Fruit fly (Drosophila melanogaster): ENCODE results near the gene CG17193.

Gene CG17193

DNA sequence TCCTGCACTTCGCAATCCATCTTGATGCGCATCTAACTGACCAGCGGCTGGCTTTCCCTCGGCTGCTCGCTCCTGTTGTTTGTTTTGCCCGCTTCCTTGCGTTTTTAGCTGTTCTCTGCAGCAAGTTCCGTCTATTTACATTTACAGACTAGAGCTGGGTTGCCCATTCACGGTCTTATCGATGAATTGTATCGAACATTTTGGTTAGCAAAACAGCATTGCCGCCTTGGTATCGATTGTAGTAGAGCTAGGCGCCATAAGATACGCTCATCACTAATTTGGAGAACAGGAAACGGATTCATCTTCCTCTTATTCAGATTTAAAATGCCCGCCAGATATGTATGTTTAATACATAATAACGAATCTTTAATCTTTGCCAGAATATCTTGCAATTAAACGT, 20.0 kb downstream of the CG17193 start, which contains the start of gene Regnase-1 (continued):
- TF ChIP-seq cas (GFP tag; IDR thresholded peaks at IDR 0.05) (peak; percentile 75), HLHmδ (GFP tag; optimal IDR thresholded peaks at IDR 0.05) (peak; percentile 94), ttk (GFP tag; IDR thresholded peaks at IDR 0.05) (peak; percentile 82), CG14710 (tag; optimal IDR thresholded peaks at IDR 0.05) (peak; percentile 91), bbx (GFP tag; IDR thresholded peaks at IDR 0.05; ENCODE audit: partially characterized antibody) (peak; percentile 96), gro (GFP tag; optimal IDR thresholded peaks at IDR 0.05) (peak; percentile 93), dimm (GFP tag; IDR thresholded peaks at IDR 0.05) (peak; percentile 57; the same call in 1 of the 2 replicates), repo (GFP tag; optimal IDR thresholded peaks at IDR 0.05) (peak; percentile 83), CG42726 (GFP tag; IDR thresholded peaks at IDR 0.05; ENCODE audit: partially characterized antibody) (peak; percentile 94), CG15696 (tag; optimal IDR thresholded peaks at IDR 0.05) (peak; percentile 60), Blimp-1 (GFP tag; optimal IDR thresholded peaks at IDR 0.05) (peak; percentile 79), Hey (tag; optimal IDR thresholded peaks at IDR 0.05) (peak; percentile 88), Ravus (GFP tag; IDR thresholded peaks at IDR 0.05) (peak; percentile 35; the same call in 1 of the 2 replicates), CG11247 (GFP tag; IDR thresholded peaks at IDR 0.05) (peak; percentile 88), CG2120 (GFP tag; optimal IDR thresholded peaks at IDR 0.05) (peak; percentile 83), Max (GFP tag; optimal IDR thresholded peaks at IDR 0.05) (peak; percentile 81), hb (GFP tag; IDR thresholded peaks at IDR 0.05; ENCODE audit: partially characterized antibody) (peak; percentile 93), HLH54F (GFP tag; optimal IDR thresholded peaks at IDR 0.05) (peak; percentile 79), CG12744 (GFP tag; optimal IDR thresholded peaks at IDR 0.05) (peak; percentile 90), CG10462 (GFP tag; optimal IDR thresholded peaks at IDR 0.05) (peak; percentile 62), CG12659 (GFP tag; optimal IDR thresholded peaks at IDR 0.05) (peak; percentile 95), CG8478 (optimal IDR thresholded peaks at IDR 0.05) (no peak), CG3407 (GFP tag; optimal IDR thresholded peaks at IDR 0.05) (peak; percentile 88), CG17328 (GFP tag; IDR thresholded peaks at IDR 0.05) (peak; percentile 95), CG4730 (GFP tag; IDR thresholded peaks at IDR 0.05) (peak; percentile 73), CG14667 (GFP tag; IDR thresholded peaks at IDR 0.05) (peak; percentile 48; the same call in 1 of the 2 replicates), Sin3A (optimal IDR thresholded peaks at IDR 0.05) (peak; percentile 51), CG2712 (tag; optimal IDR thresholded peaks at IDR 0.05) (peak; percentile 90), jigr1 (GFP tag; IDR thresholded peaks at IDR 0.05) (no peak), CG13894 (tag; optimal IDR thresholded peaks at IDR 0.05) (peak; percentile 92), crol (GFP tag; IDR thresholded peaks at IDR 0.05) (no peak), p53 (GFP tag; optimal IDR thresholded peaks at IDR 0.05) (peak; percentile 91), Gsc (GFP tag; IDR thresholded peaks at IDR 0.05) (no peak), psq (GFP tag; optimal IDR thresholded peaks at IDR 0.05) (peak; percentile 78), CG10431 (GFP tag; optimal IDR thresholded peaks at IDR 0.05) (peak; percentile 88), maf-S (GFP tag; optimal IDR thresholded peaks at IDR 0.05) (peak; percentile 84), CG8281 (tag; optimal IDR thresholded peaks at IDR 0.05) (peak; percentile 77), CG43689 (GFP tag; IDR thresholded peaks at IDR 0.05) (peak; percentile 76), Fer2 (tag; optimal IDR thresholded peaks at IDR 0.05) (peak; percentile 91), tio (GFP tag; optimal IDR thresholded peaks at IDR 0.05) (peak; percentile 57), Gug (GFP tag; IDR thresholded peaks at IDR 0.05) (peak; percentile 68; the same call in 3 of the 4 replicates), CG3847 (GFP tag; IDR thresholded peaks at IDR 0.05) (peak; percentile 91), shn (GFP tag; optimal IDR thresholded peaks at IDR 0.05) (peak; percentile 93), Spps (tag; optimal IDR thresholded peaks at IDR 0.05) (peak; percentile 86), HHEX (GFP tag; optimal IDR thresholded peaks at IDR 0.05) (peak; percentile 96), Xrp1 (GFP tag; IDR thresholded peaks at IDR 0.05) (peak; percentile 68), dysf (GFP tag; IDR thresholded peaks at IDR 0.05) (peak; percentile 86), ro (GFP tag; IDR thresholded peaks at IDR 0.05) (no peak), Antp (GFP tag; optimal IDR thresholded peaks at IDR 0.05) (peak; percentile 73), sob (GFP tag; IDR thresholded peaks at IDR 0.05) (peak; percentile 95), CG33213 (GFP tag; optimal IDR thresholded peaks at IDR 0.05) (peak; percentile 92), tin (GFP tag; optimal IDR thresholded peaks at IDR 0.05) (peak; percentile 83)

Data from whole organism, embryonic.